Worm (Caenorhabditis elegans): ENCODE data around the gene F54B3.2.
A peak's percentile ranks its signal among the peaks of the same experiment; 100 is the strongest.

F54B3.2 gene

DNA sequence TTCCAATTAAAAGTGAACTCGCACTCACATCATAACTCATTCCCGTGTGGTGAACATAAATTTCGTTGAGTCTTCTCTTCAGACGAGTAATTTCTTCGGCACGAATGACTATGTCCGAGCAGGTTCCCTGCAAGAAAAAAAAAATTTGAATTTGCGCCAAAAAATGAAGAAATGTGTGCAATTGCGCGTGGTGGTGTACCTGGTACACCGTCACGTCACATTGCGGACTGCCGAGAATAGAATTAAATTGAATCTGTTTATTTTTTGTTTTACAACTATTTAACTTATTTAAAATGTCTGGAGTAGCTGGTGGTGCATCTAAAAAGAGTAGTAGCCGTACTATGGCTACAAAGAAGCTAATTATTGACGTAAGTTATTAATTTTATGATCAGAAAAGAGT, 31.0 kb upstream of the F54B3.2 start, which contains the start of gene mdt-22 (continued):
- TF ChIP-seq nhr-77 (tag; optimal IDR thresholded peaks at IDR 0.05), result no peak
- TF ChIP-seq nhr-48 (tag; optimal IDR thresholded peaks at IDR 0.05), result no peak
- no peak for TF ChIP-seq unc-62 (GFP tag; optimal IDR thresholded peaks at IDR 0.05 in 1 of 2)
- no peak for TF ChIP-seq unc-62 (tag; optimal IDR thresholded peaks at IDR 0.05)
- TF ChIP-seq R02D3.7 (tag; optimal IDR thresholded peaks at IDR 0.05), result no peak
- TF ChIP-seq tag-97 (GFP tag; IDR thresholded peaks at IDR 0.05), result no peak
- TF ChIP-seq lin-38 (GFP tag; IDR thresholded peaks at IDR 0.05), result peak; percentile 82
- peak; percentile 27 for TF ChIP-seq Y5F2A.4 (GFP tag; optimal IDR thresholded peaks at IDR 0.05)
- TF ChIP-seq gei-8 (GFP tag; optimal IDR thresholded peaks at IDR 0.05), result no peak
- TF ChIP-seq dmd-6 (GFP tag; IDR thresholded peaks at IDR 0.05), result peak; percentile 65
- peak; percentile 58 for TF ChIP-seq nhr-102 (tag; optimal IDR thresholded peaks at IDR 0.05)
- peak; percentile 76 for TF ChIP-seq rbr-2 (tag; optimal IDR thresholded peaks at IDR 0.05)
- no peak for TF ChIP-seq lin-39 (tag; optimal IDR thresholded peaks at IDR 0.05)
- TF ChIP-seq nhr-11 (tag; optimal IDR thresholded peaks at IDR 0.05), result no peak
- TF ChIP-seq php-3 (GFP tag; IDR thresholded peaks at IDR 0.05), result no peak
- TF ChIP-seq zfp-3 (GFP tag; conservative IDR thresholded peaks at IDR 0.05), result 0 out of 2 replicates have a peak, but pooled peaks have one; percentile 56
- no peak for TF ChIP-seq daf-8 (GFP tag; IDR thresholded peaks at IDR 0.05)
- TF ChIP-seq mxl-3 (GFP tag; optimal IDR thresholded peaks at IDR 0.05), result no peak
- TF ChIP-seq nhr-6 (tag; optimal IDR thresholded peaks at IDR 0.05), result peak; percentile 28
- no peak for TF ChIP-seq snpc-4 (tag; optimal IDR thresholded peaks at IDR 0.05)
- TF ChIP-seq lin-1 (GFP tag; IDR thresholded peaks at IDR 0.05), result peak; percentile 49; the same call in 1 of the 2 replicates
- no peak for TF ChIP-seq ceh-32 (tag; optimal IDR thresholded peaks at IDR 0.05; ENCODE audit: poor library complexity)
- TF ChIP-seq hlh-11 (tag; optimal IDR thresholded peaks at IDR 0.05), result peak; percentile 60
- TF ChIP-seq lin-15B (tag; optimal IDR thresholded peaks at IDR 0.05), result no peak
- TF ChIP-seq saeg-2 (GFP tag; IDR thresholded peaks at IDR 0.05), result no peak
- peak; percentile 87 for TF ChIP-seq mes-2 (tag; optimal IDR thresholded peaks at IDR 0.05; ENCODE audit: poor library complexity, severe bottlenecking)
- TF ChIP-seq ZK337.2 (GFP tag; IDR thresholded peaks at IDR 0.05), result 0 out of 2 replicates have a peak, but pooled peaks have one; percentile 46
- TF ChIP-seq zfp-2 (tag; optimal IDR thresholded peaks at IDR 0.05), result no peak
- peak in 1 of 2 experiments; percentile 83 for TF ChIP-seq lsy-2 (tag; optimal IDR thresholded peaks at IDR 0.05)
- TF ChIP-seq fos-1 (tag; optimal IDR thresholded peaks at IDR 0.05), result no peak
- no peak for TF ChIP-seq dmd-8 (GFP tag; IDR thresholded peaks at IDR 0.05)
- TF ChIP-seq pha-4 (GFP tag; IDR thresholded peaks at IDR 0.05), result peak; percentile 63; the same call in 1 of the 2 replicates
- no peak for TF ChIP-seq pha-4 (tag; optimal IDR thresholded peaks at IDR 0.05)
- no peak for TF ChIP-seq set-16 (GFP tag; IDR thresholded peaks at IDR 0.05)
- no peak for TF ChIP-seq nhr-237 (tag; optimal IDR thresholded peaks at IDR 0.05)
- peak in 1 of 2 experiments; percentile 51 for TF ChIP-seq hif-1 (tag; optimal IDR thresholded peaks at IDR 0.05)
- peak; percentile 78; the same call in 1 of the 2 replicates for TF ChIP-seq arid-1 (GFP tag; conservative IDR thresholded peaks at IDR 0.05)
- peak; percentile 53; the same call in 1 of the 2 replicates for TF ChIP-seq Y48G9A.11 (GFP tag; IDR thresholded peaks at IDR 0.05)
- no peak for TF ChIP-seq mdt-29 (GFP tag; IDR thresholded peaks at IDR 0.05)
- TF ChIP-seq nhr-76 (tag; optimal IDR thresholded peaks at IDR 0.05), result no peak
- TF ChIP-seq T26A8.4 (GFP tag; IDR thresholded peaks at IDR 0.05), result peak; percentile 74
- TF ChIP-seq F49E8.2 (tag; optimal IDR thresholded peaks at IDR 0.05; ENCODE audit: borderline replicate concordance), result peak; percentile 4
- TF ChIP-seq cey-2 (tag; optimal IDR thresholded peaks at IDR 0.05; ENCODE audit: borderline replicate concordance, insufficient read depth), result no peak
- peak; percentile 27 for TF ChIP-seq F10B5.3 (tag; optimal IDR thresholded peaks at IDR 0.05)
- TF ChIP-seq dpl-1 (GFP tag; optimal IDR thresholded peaks at IDR 0.05), result peak; percentile 95
- TF ChIP-seq F37D6.2 (tag; optimal IDR thresholded peaks at IDR 0.05), result peak; percentile 37
- no peak for TF ChIP-seq daf-12 (tag; optimal IDR thresholded peaks at IDR 0.05)
- no peak for TF ChIP-seq mxl-2 (GFP tag; conservative IDR thresholded peaks at IDR 0.05)
- TF ChIP-seq zag-1 (tag; optimal IDR thresholded peaks at IDR 0.05), result no peak
- TF ChIP-seq hmg-1.1 (GFP tag; IDR thresholded peaks at IDR 0.05), result peak; percentile 79
- TF ChIP-seq ceh-20 (GFP tag; IDR thresholded peaks at IDR 0.05), result peak; percentile 68
- TF ChIP-seq ztf-7 (tag; optimal IDR thresholded peaks at IDR 0.05), result peak; percentile 25

All from whole organism, L4 larva.